Fruit fly (Drosophila melanogaster) whole organism, embryonic: Measurements from ENCODE around the gene DhpD.

ENCODE experiments used
- Abd-B ChIP-seq: fragments of 200-800 bp; sonication (Bioruptor generic); optimal IDR thresholded peaks from 2 replicates; lab custom pipeline; 2018; ENCODE audit warnings: missing biosample characterization, mild to moderate bottlenecking, missing genetic modification characterization, moderate library complexity
- CG11247 ChIP-seq: fragments of 200-800 bp; sonication (Bioruptor generic); IDR thresholded peaks from 2 replicates; pipeline ENCODE4 v1.3.6; 2022; ENCODE audit warnings: missing biosample characterization, missing genetic modification characterization
- CG18476 ChIP-seq: fragments of 200-800 bp; sonication (Bioruptor generic); optimal IDR thresholded peaks from 2 replicates; lab custom pipeline; 2016; ENCODE audit warnings: missing biosample characterization, mild to moderate bottlenecking, missing genetic modification characterization
- CG3407 ChIP-seq: fragments of 200-800 bp; sonication (Bioruptor generic); optimal IDR thresholded peaks from 2 replicates; lab custom pipeline; 2018; ENCODE audit warnings: missing biosample characterization, mild to moderate bottlenecking, missing genetic modification characterization
- CG4854 ChIP-seq: fragments of 200-800 bp; sonication (Bioruptor generic); optimal IDR thresholded peaks from 2 replicates; lab custom pipeline; 2016; ENCODE audit warnings: missing biosample characterization, missing genetic modification characterization, inconsistent platforms
- CG7839 ChIP-seq: fragments of 200-800 bp; sonication (Bioruptor generic); optimal IDR thresholded peaks from 3 replicates; lab custom pipeline; 2018; ENCODE audit warnings: missing biosample characterization, mild to moderate bottlenecking, missing genetic modification characterization, moderate library complexity
- CG9932 ChIP-seq: fragments of 200-800 bp; sonication (Bioruptor generic); IDR thresholded peaks from 2 replicates; pipeline ENCODE4 v1.3.6; 2022; ENCODE audit warnings: missing biosample characterization, missing genetic modification characterization
- Dek ChIP-seq: fragments of 200-800 bp; sonication (Bioruptor generic); optimal IDR thresholded peaks from 3 replicates; lab custom pipeline; 2019; ENCODE audit warnings: missing biosample characterization, mild to moderate bottlenecking, missing genetic modification characterization, moderate library complexity
- Dfd ChIP-seq, 2 experiments: fragments of >200 bp; optimal IDR thresholded peaks; 2 replicates each; lab custom pipeline; 2017; ENCODE audit warnings: missing biosample characterization in 2 of 2, missing genetic modification characterization in 2 of 2
- Fer2 ChIP-seq: fragments of 200-800 bp; sonication (Bioruptor generic); optimal IDR thresholded peaks from 2 replicates; lab custom pipeline; 2018; ENCODE audit warnings: missing biosample characterization, mild to moderate bottlenecking, missing genetic modification characterization, moderate library complexity
- H2.0 ChIP-seq: fragments of 200-800 bp; sonication (Bioruptor generic); IDR thresholded peaks from 2 replicates; pipeline ENCODE4 v1.3.6; 2022; ENCODE audit warnings: missing biosample characterization, missing genetic modification characterization
- HLH54F ChIP-seq: fragments of 200-800 bp; sonication (Bioruptor generic); optimal IDR thresholded peaks from 3 replicates; lab custom pipeline; 2016; ENCODE audit warnings: missing biosample characterization, missing genetic modification characterization
- Mad ChIP-seq: fragments of 200-800 bp; sonication (Bioruptor generic); optimal IDR thresholded peaks from 2 replicates; lab custom pipeline; 2016; ENCODE audit warnings: missing biosample characterization, missing genetic modification characterization
- Mrtf ChIP-seq: fragments of 200-800 bp; sonication (Bioruptor generic); IDR thresholded peaks from 3 replicates; pipeline ENCODE4 v1.3.6; 2022; ENCODE audit warnings: missing biosample characterization, missing genetic modification characterization
- Nf-YC ChIP-seq: fragments of 200-800 bp; optimal IDR thresholded peaks from 3 replicates; lab custom pipeline; 2019; ENCODE audit warnings: missing biosample characterization, mild to moderate bottlenecking, missing genetic modification characterization, moderate library complexity
- Oaz ChIP-seq: fragments of 200-800 bp; sonication (Bioruptor generic); IDR thresholded peaks from 2 replicates; pipeline ENCODE4 v1.3.6; 2022; ENCODE audit warnings: missing biosample characterization, missing genetic modification characterization
- Ptx1 ChIP-seq: fragments of 200-800 bp; sonication (Bioruptor generic); IDR thresholded peaks from 2 replicates; pipeline ENCODE4 v1.3.6; 2022; ENCODE audit warnings: missing biosample characterization, missing genetic modification characterization
- Sox102F ChIP-seq: fragments of 200-800 bp; sonication (Bioruptor generic); optimal IDR thresholded peaks from 2 replicates; lab custom pipeline; 2018; ENCODE audit warnings: missing biosample characterization, mild to moderate bottlenecking, missing genetic modification characterization, moderate library complexity
- Xbp1 ChIP-seq: fragments of 200-800 bp; sonication (Bioruptor generic); optimal IDR thresholded peaks from 3 replicates; lab custom pipeline; 2016; ENCODE audit warnings: missing biosample characterization, mild to moderate bottlenecking, missing genetic modification characterization
- Xrp1 ChIP-seq: fragments of 200-800 bp; sonication (Bioruptor generic); IDR thresholded peaks from 2 replicates; pipeline ENCODE4 v1.3.6; 2022; ENCODE audit warnings: missing biosample characterization, missing genetic modification characterization
- ab ChIP-seq: fragments of 200-800 bp; sonication (Bioruptor generic); optimal IDR thresholded peaks from 2 replicates; lab custom pipeline; 2016; ENCODE audit warnings: missing biosample characterization, missing genetic modification characterization
- abd-A ChIP-seq: fragments of 200-800 bp; sonication (Bioruptor generic); optimal IDR thresholded peaks from 3 replicates; lab custom pipeline; 2019; ENCODE audit warnings: missing biosample characterization, mild to moderate bottlenecking, missing genetic modification characterization, moderate library complexity
- crc ChIP-seq: fragments of 200-800 bp; sonication (Bioruptor generic); optimal IDR thresholded peaks from 2 replicates; lab custom pipeline; 2016; ENCODE audit warnings: missing biosample characterization, missing genetic modification characterization
- cwo ChIP-seq: fragments of 200-800 bp; sonication (Bioruptor generic); optimal IDR thresholded peaks from 3 replicates; lab custom pipeline; 2017; ENCODE audit warnings: missing biosample characterization, missing genetic modification characterization, mild to moderate bottlenecking, moderate library complexity, missing genetic modification reagents
- ewg ChIP-seq: fragments of 200-800 bp; sonication (Bioruptor generic); optimal IDR thresholded peaks from 3 replicates; lab custom pipeline; 2017; ENCODE audit warnings: mild to moderate bottlenecking, missing biosample characterization, missing genetic modification reagents, missing genetic modification characterization
- exex ChIP-seq: fragments of 200-800 bp; sonication (Bioruptor generic); optimal IDR thresholded peaks from 4 replicates; lab custom pipeline; 2018; ENCODE audit warnings: missing biosample characterization, mild to moderate bottlenecking, missing genetic modification characterization, moderate library complexity
- fd64A ChIP-seq: fragments of 200-800 bp; sonication (Bioruptor generic); optimal IDR thresholded peaks from 3 replicates; lab custom pipeline; 2018; ENCODE audit warnings: missing biosample characterization, mild to moderate bottlenecking, missing genetic modification characterization
- gem ChIP-seq: fragments of 200-800 bp; sonication (Bioruptor generic); optimal IDR thresholded peaks from 2 replicates; lab custom pipeline; 2019; ENCODE audit warnings: missing biosample characterization, mild to moderate bottlenecking, missing genetic modification characterization, moderate library complexity
- kah ChIP-seq: fragments of 200-800 bp; sonication (Bioruptor generic); optimal IDR thresholded peaks from 2 replicates; lab custom pipeline; 2018; ENCODE audit warnings: missing biosample characterization, mild to moderate bottlenecking, missing genetic modification characterization
- ken ChIP-seq: fragments of 200-800 bp; sonication (Bioruptor generic); IDR thresholded peaks from 3 replicates; pipeline ENCODE4 v1.3.6; 2022; ENCODE audit warnings: missing biosample characterization, missing genetic modification characterization
- lmd ChIP-seq: fragments of 200-800 bp; sonication (Bioruptor generic); IDR thresholded peaks from 2 replicates; pipeline ENCODE4 v1.3.6; 2022; ENCODE audit warnings: missing biosample characterization, missing genetic modification characterization
- odd ChIP-seq: fragments of 200-800 bp; sonication (Bioruptor generic); optimal IDR thresholded peaks from 2 replicates; lab custom pipeline; 2017; ENCODE audit warnings: missing biosample characterization, mild to moderate bottlenecking, missing genetic modification characterization
- pb ChIP-seq: fragments of 200-800 bp; sonication (Bioruptor generic); optimal IDR thresholded peaks from 3 replicates; lab custom pipeline; 2016; ENCODE audit warnings: missing biosample characterization, missing genetic modification characterization
- slou ChIP-seq: fragments of 200-800 bp; sonication (Bioruptor generic); optimal IDR thresholded peaks from 3 replicates; lab custom pipeline; 2016; ENCODE audit warnings: missing biosample characterization, missing genetic modification characterization
- slp2 ChIP-seq: fragments of 200-800 bp; sonication (Bioruptor generic); optimal IDR thresholded peaks from 2 replicates; lab custom pipeline; 2016; ENCODE audit warnings: missing biosample characterization, missing genetic modification characterization
- sna ChIP-seq: fragments of 200-800 bp; sonication (Bioruptor generic); IDR thresholded peaks from 2 replicates; pipeline ENCODE4 v1.3.6; 2022; ENCODE audit warnings: missing biosample characterization, missing genetic modification characterization; ENCODE audit not compliant: partially characterized antibody
- ssp ChIP-seq: fragments of 200-800 bp; sonication (Bioruptor generic); IDR thresholded peaks from 2 replicates; pipeline ENCODE4 v1.3.6; 2022; ENCODE audit warnings: missing biosample characterization, missing genetic modification characterization
- trem ChIP-seq: fragments of 200-800 bp; optimal IDR thresholded peaks from 3 replicates; lab custom pipeline; 2019; ENCODE audit warnings: missing biosample characterization, mild to moderate bottlenecking, missing genetic modification characterization, moderate library complexity
- tx ChIP-seq: fragments of 200-800 bp; sonication (Bioruptor generic); optimal IDR thresholded peaks from 2 replicates; lab custom pipeline; 2016; ENCODE audit warnings: missing biosample characterization, missing genetic modification characterization
- z ChIP-seq: fragments of 200-800 bp; sonication (Bioruptor generic); IDR thresholded peaks from 3 replicates; pipeline ENCODE4 v1.3.6; 2022; ENCODE audit warnings: missing biosample characterization, missing genetic modification characterization
- zf30C ChIP-seq: fragments of 200-800 bp; sonication (Bioruptor generic); optimal IDR thresholded peaks from 3 replicates; lab custom pipeline; 2018; ENCODE audit warnings: missing biosample characterization, mild to moderate bottlenecking, missing genetic modification characterization

The DhpD gene

dm6 chr3R:4229137-4229764 lies at the start of gene DhpD (continued):
- no peak for TF ChIP-seq ab (GFP tag; lab: Kevin White, UChicago)
- peak; percentile 75 for TF ChIP-seq CG7839
- TF ChIP-seq slou (GFP tag; lab: Kevin White, UChicago): no peak
- TF ChIP-seq CG3407: peak; percentile 42
- TF ChIP-seq Dfd (GFP tag; optimal IDR thresholded peaks at IDR 0.05; lab: Kevin White, UChicago): no peak
- TF ChIP-seq Mrtf: peak; percentile 43; the same call in 2 of the 3 replicates
- no peak for TF ChIP-seq zf30C (GFP tag; lab: Kevin White, UChicago)
- peak; percentile 27 for TF ChIP-seq ewg (GFP tag; lab: Kevin White, UChicago)
- TF ChIP-seq Mad (GFP tag; lab: Kevin White, UChicago): no peak
- TF ChIP-seq crc (GFP tag; lab: Kevin White, UChicago): no peak
- TF ChIP-seq Ptx1 (GFP tag; lab: Robert Waterston, UW): peak; percentile 77
- no peak for TF ChIP-seq exex
- peak; percentile 86 for TF ChIP-seq CG9932
- peak; percentile 50 for TF ChIP-seq CG18476 (GFP tag; lab: Kevin White, UChicago)
- peak; percentile 81 for TF ChIP-seq Xrp1 (GFP tag; lab: Robert Waterston, UW)
- peak; percentile 68 for TF ChIP-seq Xbp1 (GFP tag; lab: Kevin White, UChicago)
- TF ChIP-seq ssp (GFP tag; lab: Robert Waterston, UW): peak; percentile 48
- peak; percentile 77 for TF ChIP-seq lmd (GFP tag; lab: Robert Waterston, UW)
- TF ChIP-seq CG11247 (GFP tag; lab: Robert Waterston, UW): peak; percentile 73
- no peak for TF ChIP-seq Abd-B (GFP tag; lab: Kevin White, UChicago)
- TF ChIP-seq Oaz (GFP tag; lab: Robert Waterston, UW): no peak
- peak; percentile 81 for TF ChIP-seq ken
- TF ChIP-seq H2.0: peak; percentile 25; the same call in 1 of the 2 replicates
- no peak for TF ChIP-seq tx
- TF ChIP-seq Nf-YC (tag; lab: Kevin White, UChicago): peak; percentile 61
- TF ChIP-seq kah (GFP tag; lab: Kevin White, UChicago): peak; percentile 31
- TF ChIP-seq sna: no peak
- no peak for TF ChIP-seq Sox102F (GFP tag; lab: Kevin White, UChicago)
- peak; percentile 53 for TF ChIP-seq Fer2 (tag; lab: Kevin White, UChicago)
- TF ChIP-seq trem: peak; percentile 50
- no peak for TF ChIP-seq pb
- TF ChIP-seq Dek (tag; lab: Kevin White, UChicago): no peak
- TF ChIP-seq gem (tag; lab: Kevin White, UChicago): no peak
- TF ChIP-seq fd64A (GFP tag; lab: Kevin White, UChicago): no peak
- TF ChIP-seq slp2 (GFP tag; lab: Kevin White, UChicago): no peak
- TF ChIP-seq odd (GFP tag; lab: Kevin White, UChicago): no peak
- TF ChIP-seq abd-A (tag; lab: Kevin White, UChicago): no peak
- no peak for TF ChIP-seq z (GFP tag; lab: Robert Waterston, UW)
- peak; percentile 70 for TF ChIP-seq cwo (GFP tag; lab: Kevin White, UChicago)
- TF ChIP-seq HLH54F: peak; percentile 61

- TF ChIP-seq CG4854: no peak
Observed at dm6 chr3R:4277828-4278227, 48.8 kb upstream of the DhpD start, which contains the start of gene flip. Gene flip (minus strand): TSS chr3R:4277928.
